Fruit fly (Drosophila melanogaster) whole organism, embryonic: ENCODE data around the gene CG14960.
A peak's percentile ranks its signal among the peaks of the same experiment; 100 is the strongest.

ENCODE experiments used
- CG10209 ChIP-seq: fragments of 200-800 bp; sonication (Bioruptor generic); optimal IDR thresholded peaks from 3 replicates; lab custom pipeline; 2017; ENCODE audit warnings: missing biosample characterization, mild to moderate bottlenecking, missing genetic modification characterization, missing genetic modification reagents
- CG10654 ChIP-seq: fragments of 200-800 bp; sonication (Bioruptor generic); optimal IDR thresholded peaks from 2 replicates; lab custom pipeline; 2016; ENCODE audit warnings: missing biosample characterization, missing genetic modification characterization
- CG12155 ChIP-seq: fragments of 200-800 bp; sonication (Bioruptor generic); optimal IDR thresholded peaks from 3 replicates; lab custom pipeline; 2016; ENCODE audit warnings: missing biosample characterization, missing genetic modification characterization
- CG14441 ChIP-seq: fragments of 200-800 bp; sonication (Bioruptor generic); IDR thresholded peaks from 2 replicates; pipeline ENCODE4 v1.3.6; 2022; ENCODE audit warnings: missing biosample characterization, missing genetic modification characterization
- CG14860 ChIP-seq: fragments of 200-800 bp; sonication (Bioruptor generic); IDR thresholded peaks from 3 replicates; pipeline ENCODE4 v1.3.6; 2022; ENCODE audit warnings: missing biosample characterization, missing genetic modification characterization; ENCODE audit not compliant: partially characterized antibody
- CG15601 ChIP-seq: fragments of 200-800 bp; sonication (Bioruptor generic); optimal IDR thresholded peaks from 3 replicates; lab custom pipeline; 2019; ENCODE audit warnings: missing biosample characterization, mild to moderate bottlenecking, missing genetic modification characterization, moderate library complexity
- CG15696 ChIP-seq: fragments of 200-800 bp; sonication (Bioruptor generic); optimal IDR thresholded peaks from 2 replicates; lab custom pipeline; 2019; ENCODE audit warnings: missing biosample characterization, mild to moderate bottlenecking, missing genetic modification characterization, moderate library complexity
- CG1602 ChIP-seq: fragments of 200-800 bp; sonication (Bioruptor generic); optimal IDR thresholded peaks from 3 replicates; lab custom pipeline; 2016; ENCODE audit warnings: missing biosample characterization, missing genetic modification characterization
- CG18262 ChIP-seq: fragments of 200-800 bp; optimal IDR thresholded peaks from 3 replicates; lab custom pipeline; 2019; ENCODE audit warnings: missing biosample characterization, mild to moderate bottlenecking, missing genetic modification characterization, moderate library complexity
- CG1832 ChIP-seq: fragments of 200-800 bp; sonication (Bioruptor generic); optimal IDR thresholded peaks from 2 replicates; lab custom pipeline; 2017; ENCODE audit warnings: missing biosample characterization, mild to moderate bottlenecking, missing genetic modification characterization, inconsistent platforms
- CG2120 ChIP-seq: fragments of 200-800 bp; sonication (Bioruptor generic); optimal IDR thresholded peaks from 3 replicates; lab custom pipeline; 2016; ENCODE audit warnings: missing biosample characterization, missing genetic modification characterization
- CG4617 ChIP-seq: fragments of 200-800 bp; sonication (Bioruptor generic); optimal IDR thresholded peaks from 3 replicates; lab custom pipeline; 2016; ENCODE audit warnings: missing biosample characterization, missing genetic modification characterization, borderline replicate concordance
- CG8765 ChIP-seq: fragments of 200-800 bp; sonication (Bioruptor generic); IDR thresholded peaks from 2 replicates; pipeline ENCODE4 v1.3.6; 2022; ENCODE audit warnings: missing biosample characterization, missing genetic modification characterization
- CG9876 ChIP-seq: fragments of 200-800 bp; sonication (Bioruptor generic); optimal IDR thresholded peaks from 2 replicates; lab custom pipeline; 2016; ENCODE audit warnings: missing biosample characterization, missing genetic modification characterization
- CkIIα-i1 ChIP-seq: fragments of 200-800 bp; sonication (Bioruptor generic); IDR thresholded peaks from 2 replicates; pipeline ENCODE4 v1.3.6; 2022; ENCODE audit warnings: missing biosample characterization, missing genetic modification characterization
- Dfd ChIP-seq, 2 experiments: fragments of >200 bp; optimal IDR thresholded peaks; 2 replicates each; lab custom pipeline; 2017; ENCODE audit warnings: missing biosample characterization in 2 of 2, missing genetic modification characterization in 2 of 2
- Drgx ChIP-seq: fragments of 200-800 bp; sonication (Bioruptor generic); IDR thresholded peaks from 2 replicates; pipeline ENCODE4 v1.3.6; 2022; ENCODE audit warnings: missing biosample characterization, missing genetic modification characterization
- Ets65A ChIP-seq: fragments of 200-800 bp; sonication (Bioruptor generic); peaks from one replicate; lab custom pipeline; 2016; ENCODE audit warnings: missing biosample characterization, missing genetic modification characterization
- Ets97D ChIP-seq: fragments of 200-800 bp; sonication (Bioruptor generic); optimal IDR thresholded peaks from 3 replicates; lab custom pipeline; 2016; ENCODE audit warnings: missing biosample characterization, missing genetic modification characterization
- Gug ChIP-seq: fragments of 200-800 bp; sonication (Bioruptor generic); IDR thresholded peaks from 4 replicates; pipeline ENCODE4 v1.3.6; 2022; ENCODE audit warnings: missing biosample characterization, missing genetic modification characterization
- HLH3B ChIP-seq: fragments of 200-800 bp; sonication (Bioruptor generic); IDR thresholded peaks from 2 replicates; pipeline ENCODE4 v1.3.6; 2022; ENCODE audit warnings: missing biosample characterization, missing genetic modification characterization
- Hand ChIP-seq: fragments of 200-800 bp; sonication (Bioruptor generic); optimal IDR thresholded peaks from 2 replicates; lab custom pipeline; 2017; ENCODE audit warnings: mild to moderate bottlenecking, missing biosample characterization, missing genetic modification reagents, missing genetic modification characterization
- Med ChIP-seq: fragments of 200-800 bp; sonication (Bioruptor generic); peaks from one replicate; lab custom pipeline; 2016; ENCODE audit warnings: missing biosample characterization, missing genetic modification characterization, mild to moderate bottlenecking, inconsistent platforms, moderate library complexity
- Sox102F ChIP-seq: fragments of 200-800 bp; sonication (Bioruptor generic); optimal IDR thresholded peaks from 2 replicates; lab custom pipeline; 2018; ENCODE audit warnings: missing biosample characterization, mild to moderate bottlenecking, missing genetic modification characterization, moderate library complexity
- Trl ChIP-seq, 3 experiments: fragments of >200 bp in 2 of 3; fragments of 200-800 bp in 1 of 3; sonication (Bioruptor generic) in 1 of 3; optimal IDR thresholded peaks; 2 replicates in 1 of 3; 3 replicates in 2 of 3; lab custom pipeline; 2016 to 2017; ENCODE audit warnings: missing biosample characterization in 1 of 3, missing genetic modification characterization in 1 of 3
- bsh ChIP-seq, 2 experiments: fragments of 200-800 bp; sonication (Bioruptor generic); optimal IDR thresholded peaks; 2 replicates each; lab custom pipeline; 2017 to 2018; ENCODE audit warnings: mild to moderate bottlenecking in 2 of 2, missing biosample characterization in 2 of 2, missing genetic modification characterization in 2 of 2, moderate library complexity in 1 of 2
- cato ChIP-seq: fragments of 200-800 bp; sonication (Bioruptor generic); optimal IDR thresholded peaks from 2 replicates; lab custom pipeline; 2016; ENCODE audit warnings: missing biosample characterization, missing genetic modification characterization, borderline replicate concordance
- chinmo ChIP-seq: fragments of 200-800 bp; sonication (Bioruptor generic); IDR thresholded peaks from 4 replicates; pipeline ENCODE4 v1.3.6; 2022; ENCODE audit warnings: missing biosample characterization, missing genetic modification characterization; ENCODE audit not compliant: partially characterized antibody
- corto ChIP-seq: fragments of 200-800 bp; sonication (Bioruptor generic); optimal IDR thresholded peaks from 2 replicates; lab custom pipeline; 2016; ENCODE audit warnings: missing biosample characterization, mild to moderate bottlenecking, missing genetic modification characterization, moderate library complexity
- crol ChIP-seq: fragments of 200-800 bp; sonication (Bioruptor generic); IDR thresholded peaks from 2 replicates; pipeline ENCODE4 v1.3.6; 2022; ENCODE audit warnings: missing biosample characterization, missing genetic modification characterization
- dysf ChIP-seq: fragments of 200-800 bp; sonication (Bioruptor generic); IDR thresholded peaks from 3 replicates; pipeline ENCODE4 v1.3.6; 2022; ENCODE audit warnings: missing biosample characterization, missing genetic modification characterization
- gsb-n ChIP-seq: fragments of 200-800 bp; sonication (Bioruptor generic); optimal IDR thresholded peaks from 3 replicates; lab custom pipeline; 2018; ENCODE audit warnings: missing biosample characterization, mild to moderate bottlenecking, missing genetic modification characterization
- hkb ChIP-seq, 2 experiments: fragments of 200-800 bp in 1 of 2; fragments of >200 bp in 1 of 2; sonication (Bioruptor generic) in 1 of 2; IDR thresholded peaks in 1 of 2; optimal IDR thresholded peaks in 1 of 2; 2 replicates each; pipeline versions ENCODE4 v1.3.6 to Lab custom; 2017 to 2022; ENCODE audit warnings: missing biosample characterization in 1 of 2, missing genetic modification characterization in 1 of 2
- jigr1 ChIP-seq: fragments of 200-800 bp; sonication (Bioruptor generic); IDR thresholded peaks from 3 replicates; pipeline ENCODE4 v1.3.6; 2022; ENCODE audit warnings: missing biosample characterization, missing genetic modification characterization
- klu ChIP-seq: fragments of 200-800 bp; sonication (Bioruptor generic); IDR thresholded peaks from 2 replicates; pipeline ENCODE4 v1.3.6; 2022; ENCODE audit warnings: missing biosample characterization, missing genetic modification characterization
- lbe ChIP-seq: fragments of 200-800 bp; sonication (Bioruptor generic); optimal IDR thresholded peaks from 2 replicates; lab custom pipeline; 2016; ENCODE audit warnings: missing biosample characterization, mild to moderate bottlenecking, missing genetic modification characterization
- nom ChIP-seq: fragments of 200-800 bp; sonication (Bioruptor generic); optimal IDR thresholded peaks from 2 replicates; lab custom pipeline; 2017; ENCODE audit warnings: missing biosample characterization, missing genetic modification characterization, mild to moderate bottlenecking, moderate library complexity, missing genetic modification reagents
- rib ChIP-seq: fragments of 200-800 bp; sonication (Bioruptor generic); IDR thresholded peaks from 2 replicates; pipeline ENCODE4 v1.3.6; 2022; ENCODE audit warnings: missing biosample characterization, missing genetic modification characterization
- sens ChIP-seq: fragments of 200-800 bp; sonication (Bioruptor generic); peaks from one replicate; lab custom pipeline; 2016; ENCODE audit warnings: missing biosample characterization, missing genetic modification characterization
- seq ChIP-seq: fragments of 200-800 bp; sonication (Bioruptor generic); IDR thresholded peaks from 2 replicates; pipeline ENCODE4 v1.3.6; 2022; ENCODE audit warnings: missing biosample characterization, missing genetic modification characterization
- tin ChIP-seq: fragments of 200-800 bp; sonication (Bioruptor generic); optimal IDR thresholded peaks from 3 replicates; lab custom pipeline; 2016; ENCODE audit warnings: missing biosample characterization, missing genetic modification characterization

CG14960 gene

DNA sequence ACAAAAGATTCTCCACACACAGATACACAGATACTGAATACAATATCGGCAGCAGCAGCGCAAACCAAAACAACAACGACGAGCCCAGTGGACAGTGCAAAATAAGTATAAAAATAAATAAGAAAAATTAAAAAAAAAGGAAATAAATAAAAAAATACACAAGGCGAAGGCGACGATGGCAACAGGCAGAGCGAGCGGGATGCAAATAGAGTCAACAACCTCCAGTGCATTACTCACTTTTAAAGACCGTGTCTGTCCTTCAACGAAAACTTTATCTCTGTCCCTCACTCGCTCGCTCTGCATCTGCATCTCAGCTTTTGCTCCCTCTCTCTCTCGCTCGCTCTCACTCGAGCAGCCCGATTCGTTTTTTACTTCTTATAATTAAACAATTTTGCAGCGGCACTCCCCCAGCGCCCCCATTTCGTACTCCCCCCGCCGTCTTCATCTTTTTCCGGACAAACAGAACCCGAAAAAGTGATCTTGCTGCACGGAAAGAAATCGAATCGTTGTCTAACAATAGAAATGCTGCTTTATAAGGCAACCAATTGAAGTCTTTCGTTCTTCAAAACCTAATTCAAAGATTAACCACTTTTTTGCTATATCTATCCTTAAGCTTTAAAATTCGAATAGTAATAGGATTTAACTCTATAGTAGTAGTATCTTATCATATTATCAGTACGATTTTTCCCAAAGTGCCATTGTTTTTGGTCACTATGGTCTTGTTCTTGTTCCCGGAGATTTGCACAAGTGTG lies 24.3 kb upstream of the CG14960 start:
- TF ChIP-seq Med (GFP tag; lab: Kevin White, UChicago), result peak; percentile 29
- TF ChIP-seq rib (GFP tag; lab: Robert Waterston, UW), result no peak
- peak in 1 of 2 experiments; percentile 7 for TF ChIP-seq Trl (optimal IDR thresholded peaks at IDR 0.05; lab: Kevin White, UChicago)
- no peak for TF ChIP-seq Trl (GFP tag; optimal IDR thresholded peaks at IDR 0.05; lab: Kevin White, UChicago)
- TF ChIP-seq CkIIα-i1 (GFP tag; lab: Robert Waterston, UW), result no peak
- peak; percentile 94 for TF ChIP-seq Drgx
- TF ChIP-seq Hand (GFP tag; lab: Kevin White, UChicago), result no peak
- no peak for TF ChIP-seq gsb-n
- no peak for TF ChIP-seq CG15696 (tag; lab: Kevin White, UChicago)
- TF ChIP-seq CG18262 (tag; lab: Kevin White, UChicago), result no peak
- peak; percentile 43; the same call in 1 of the 2 replicates for TF ChIP-seq crol
- TF ChIP-seq klu (GFP tag; lab: Robert Waterston, UW), result no peak
- TF ChIP-seq corto (GFP tag; lab: Kevin White, UChicago), result peak; percentile 98
- TF ChIP-seq hkb (optimal IDR thresholded peaks at IDR 0.05; lab: Kevin White, UChicago), result no peak
- no peak for TF ChIP-seq hkb (GFP tag; IDR thresholded peaks at IDR 0.05; lab: Robert Waterston, UW)
- TF ChIP-seq lbe (GFP tag; lab: Kevin White, UChicago), result peak; percentile 94
- peak in 1 of 2 experiments; percentile 99 for TF ChIP-seq bsh (GFP tag; optimal IDR thresholded peaks at IDR 0.05; lab: Kevin White, UChicago)
- peak; percentile 100 for TF ChIP-seq nom
- 0 out of 4 replicates have a peak, but pooled peaks have one; percentile 38 for TF ChIP-seq chinmo (GFP tag; lab: Robert Waterston, UW)
- no peak for TF ChIP-seq HLH3B
- TF ChIP-seq, all 482 proteins: peak for 9

DNA sequence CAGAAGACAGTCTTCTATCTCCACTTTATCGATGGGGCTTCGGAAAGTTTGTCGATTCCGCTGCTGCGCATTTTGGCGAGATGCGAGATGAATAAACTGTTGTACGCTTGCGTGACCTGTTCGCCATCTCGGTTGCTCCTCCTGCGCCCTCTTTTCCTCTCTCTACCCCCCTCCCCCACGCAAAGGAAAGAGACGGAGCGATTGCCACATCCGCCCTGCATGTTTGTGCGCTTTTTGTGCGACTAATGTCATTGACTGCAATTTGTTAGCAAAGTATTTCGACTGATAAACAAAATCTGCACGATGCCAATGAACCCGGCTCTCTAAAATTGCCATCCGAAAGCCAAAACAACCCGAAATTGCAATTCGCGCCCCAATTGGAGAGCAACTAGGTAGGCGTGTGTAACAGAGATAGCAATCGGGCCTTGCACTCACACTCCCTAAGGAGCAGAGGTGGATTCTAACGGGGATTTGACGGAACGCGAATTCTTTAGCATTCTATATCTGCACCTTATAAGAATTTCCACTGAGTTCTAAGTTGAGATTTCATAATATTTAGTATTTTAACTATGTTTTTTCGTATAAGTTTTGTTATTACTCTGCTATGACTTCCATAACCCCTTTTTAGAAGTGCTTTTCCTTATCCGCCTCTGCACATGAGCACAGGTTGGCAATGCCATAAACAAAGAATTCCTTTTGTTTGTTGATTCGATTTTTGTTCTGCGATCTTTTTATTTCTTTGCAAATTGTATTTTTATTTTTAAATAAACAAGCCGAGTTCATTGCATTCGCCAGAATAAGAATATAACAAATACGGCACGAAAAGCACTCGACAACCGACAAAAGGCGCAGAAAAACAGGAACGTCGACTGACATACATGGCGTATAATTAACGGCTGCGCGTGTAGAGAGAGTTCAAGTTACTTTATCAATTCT lies 23.4 kb upstream of the CG14960 start, which contains the start of gene CG43389:
Gene CG43389 (plus strand): TSS at position 886 of the 936 bp plus-strand sequence.
- TF ChIP-seq jigr1 (GFP tag; lab: Robert Waterston, UW), result no peak
- no peak for TF ChIP-seq Dfd (GFP tag; optimal IDR thresholded peaks at IDR 0.05; lab: Kevin White, UChicago)
- TF ChIP-seq corto (GFP tag; lab: Kevin White, UChicago), result peak; percentile 99
- TF ChIP-seq bsh (GFP tag; optimal IDR thresholded peaks at IDR 0.05; lab: Kevin White, UChicago), result peak in 1 of 2 experiments; percentile 69
- peak; percentile 22 for TF ChIP-seq sens (GFP tag; lab: Kevin White, UChicago)
- no peak for TF ChIP-seq CG8765 (GFP tag; lab: Robert Waterston, UW)
- TF ChIP-seq Ets65A (GFP tag; lab: Kevin White, UChicago), result peak; percentile 29
- TF ChIP-seq CG10654 (GFP tag; lab: Kevin White, UChicago), result no peak
- TF ChIP-seq lbe (GFP tag; lab: Kevin White, UChicago), result peak; percentile 99
- peak; percentile 24 for TF ChIP-seq CG1832 (GFP tag; lab: Kevin White, UChicago)
- peak; percentile 91 for TF ChIP-seq nom
- no peak for TF ChIP-seq CG4617 (GFP tag; lab: Kevin White, UChicago)
- no peak for TF ChIP-seq Ets97D
- peak; percentile 61; the same call in 1 of the 2 replicates for TF ChIP-seq Drgx

DNA sequence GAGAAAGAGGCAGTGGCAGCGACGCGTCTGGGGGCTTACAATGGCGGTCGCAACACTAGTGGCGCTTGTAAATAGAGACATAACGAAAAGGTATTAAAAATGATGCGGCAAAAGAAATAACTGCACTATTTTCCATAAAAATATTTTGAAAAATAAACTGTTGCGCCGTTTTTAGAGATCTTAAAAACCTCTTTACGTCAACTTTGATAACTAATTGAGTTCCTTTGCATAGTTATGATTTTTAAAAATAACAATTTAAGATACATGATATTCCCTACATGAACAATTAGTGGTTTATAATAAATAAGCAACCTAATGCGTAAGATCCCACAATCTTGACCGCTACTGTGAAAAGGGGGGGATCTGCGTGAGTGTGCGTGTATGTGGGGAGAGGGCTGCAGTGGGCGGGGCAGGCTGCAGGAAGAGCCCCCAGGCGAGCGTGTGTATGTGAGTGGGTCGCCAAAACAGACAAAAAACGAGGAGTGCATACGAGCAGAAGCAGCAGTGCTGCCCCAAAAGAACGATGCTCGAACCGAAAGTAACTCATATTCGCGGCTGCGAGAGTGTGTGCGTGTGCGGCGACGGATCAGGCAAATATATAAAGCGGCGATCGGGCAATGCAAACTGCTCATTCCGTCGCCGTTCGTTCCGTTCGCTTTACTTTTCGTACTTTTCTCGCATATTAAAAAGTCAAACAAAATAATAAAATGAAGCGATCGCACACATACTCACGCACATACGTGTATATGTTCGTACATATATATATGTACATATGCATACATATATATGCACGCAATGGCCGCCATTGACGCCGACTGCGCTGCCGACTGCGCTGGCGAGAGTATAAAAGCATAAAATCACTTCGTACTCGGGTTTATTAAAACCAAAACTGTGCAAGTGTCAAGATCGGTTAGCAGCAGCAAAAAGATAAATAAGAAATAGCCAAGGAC lies 21.8 kb upstream of the CG14960 start:
- peak; percentile 47 for TF ChIP-seq CG2120
- TF ChIP-seq Gug, result no peak
- peak; percentile 26 for TF ChIP-seq cato (GFP tag; lab: Kevin White, UChicago)
- peak; percentile 31 for TF ChIP-seq CG15601 (tag; lab: Kevin White, UChicago)
- TF ChIP-seq CG14441 (GFP tag; lab: Robert Waterston, UW), result no peak
- peak; percentile 68 for TF ChIP-seq Sox102F (GFP tag; lab: Kevin White, UChicago)
- peak; percentile 46; the same call in 1 of the 3 replicates for TF ChIP-seq dysf
- peak; percentile 53 for TF ChIP-seq seq (GFP tag; lab: Robert Waterston, UW)
- no peak for TF ChIP-seq CG9876
- TF ChIP-seq tin (GFP tag; lab: Kevin White, UChicago), result peak; percentile 6
- TF ChIP-seq CG12155 (GFP tag; lab: Kevin White, UChicago), result peak; percentile 22
- TF ChIP-seq CG14860 (GFP tag; lab: Robert Waterston, UW), result no peak
- peak; percentile 34 for TF ChIP-seq CG1602 (GFP tag; lab: Kevin White, UChicago)
- TF ChIP-seq CG10209 (GFP tag; lab: Kevin White, UChicago), result peak; percentile 46
